Fruit fly (Drosophila melanogaster) whole organism, embryonic: ENCODE data around the gene dikar.

Experiments
- ATbp ChIP-seq: fragments of 200-800 bp; sonication (Bioruptor generic); optimal IDR thresholded peaks from 2 replicates; lab custom pipeline; 2017; ENCODE audit warnings: missing biosample characterization, mild to moderate bottlenecking, missing genetic modification characterization, missing genetic modification reagents
- Bgb ChIP-seq: fragments of 200-800 bp; sonication (Bioruptor generic); IDR thresholded peaks from 2 replicates; pipeline ENCODE4 v1.3.6; 2022; ENCODE audit warnings: missing biosample characterization, missing genetic modification characterization; ENCODE audit not compliant: partially characterized antibody
- CG10321 ChIP-seq: fragments of 200-800 bp; sonication (Bioruptor generic); IDR thresholded peaks from 2 replicates; pipeline ENCODE4 v1.3.6; 2022; ENCODE audit warnings: missing biosample characterization, missing genetic modification characterization
- CG10431 ChIP-seq: fragments of 200-800 bp; sonication (Bioruptor generic); optimal IDR thresholded peaks from 3 replicates; lab custom pipeline; 2018; ENCODE audit warnings: missing biosample characterization, mild to moderate bottlenecking, missing genetic modification characterization
- CG10959 ChIP-seq: fragments of 200-800 bp; sonication (Bioruptor generic); IDR thresholded peaks from 2 replicates; pipeline ENCODE4 v1.3.6; 2022; ENCODE audit warnings: missing biosample characterization, missing genetic modification characterization
- CG11456 ChIP-seq: fragments of 200-800 bp; sonication (Bioruptor generic); IDR thresholded peaks from 3 replicates; pipeline ENCODE4 v1.3.6; 2022; ENCODE audit warnings: missing biosample characterization, missing genetic modification characterization
- CG13287 ChIP-seq: fragments of 200-800 bp; sonication (Bioruptor generic); IDR thresholded peaks from 2 replicates; pipeline ENCODE4 v1.3.6; 2022; ENCODE audit warnings: missing biosample characterization, missing genetic modification characterization; ENCODE audit not compliant: partially characterized antibody
- CG13775 ChIP-seq: fragments of 200-800 bp; sonication (Bioruptor generic); optimal IDR thresholded peaks from 3 replicates; lab custom pipeline; 2017; ENCODE audit warnings: missing biosample characterization, mild to moderate bottlenecking, missing genetic modification characterization
- CG14014 ChIP-seq: fragments of 200-800 bp; sonication (Bioruptor generic); IDR thresholded peaks from 2 replicates; pipeline ENCODE4 v1.3.6; 2022; ENCODE audit warnings: missing biosample characterization, missing genetic modification characterization
- CG14050 ChIP-seq: fragments of 200-800 bp; sonication (Bioruptor generic); IDR thresholded peaks from 3 replicates; pipeline ENCODE4 v1.3.6; 2022; ENCODE audit warnings: missing biosample characterization, missing genetic modification characterization
- CG14710 ChIP-seq: fragments of 200-800 bp; sonication (Bioruptor generic); optimal IDR thresholded peaks from 3 replicates; lab custom pipeline; 2019; ENCODE audit warnings: missing biosample characterization, mild to moderate bottlenecking, missing genetic modification characterization, moderate library complexity
- CG15601 ChIP-seq: fragments of 200-800 bp; sonication (Bioruptor generic); optimal IDR thresholded peaks from 3 replicates; lab custom pipeline; 2019; ENCODE audit warnings: missing biosample characterization, mild to moderate bottlenecking, missing genetic modification characterization, moderate library complexity
- CG1832 ChIP-seq: fragments of 200-800 bp; sonication (Bioruptor generic); optimal IDR thresholded peaks from 2 replicates; lab custom pipeline; 2017; ENCODE audit warnings: missing biosample characterization, mild to moderate bottlenecking, missing genetic modification characterization, inconsistent platforms
- CG3065 ChIP-seq: fragments of 200-800 bp; sonication (Bioruptor generic); optimal IDR thresholded peaks from 2 replicates; lab custom pipeline; 2016; ENCODE audit warnings: missing biosample characterization, missing genetic modification characterization
- CG32767 ChIP-seq: fragments of 200-800 bp; sonication (Bioruptor generic); IDR thresholded peaks from 2 replicates; pipeline ENCODE4 v1.3.6; 2022; ENCODE audit warnings: missing biosample characterization, missing genetic modification characterization
- CG3838 ChIP-seq: fragments of 200-800 bp; sonication (Bioruptor generic); optimal IDR thresholded peaks from 3 replicates; lab custom pipeline; 2016; ENCODE audit warnings: missing biosample characterization, missing genetic modification characterization
- CG8765 ChIP-seq: fragments of 200-800 bp; sonication (Bioruptor generic); IDR thresholded peaks from 2 replicates; pipeline ENCODE4 v1.3.6; 2022; ENCODE audit warnings: missing biosample characterization, missing genetic modification characterization
- CG9797 ChIP-seq: fragments of 200-800 bp; sonication (Bioruptor generic); optimal IDR thresholded peaks from 3 replicates; lab custom pipeline; 2018; ENCODE audit warnings: missing biosample characterization, mild to moderate bottlenecking, missing genetic modification characterization
- CkIIα-i1 ChIP-seq: fragments of 200-800 bp; sonication (Bioruptor generic); IDR thresholded peaks from 2 replicates; pipeline ENCODE4 v1.3.6; 2022; ENCODE audit warnings: missing biosample characterization, missing genetic modification characterization
- D ChIP-seq, 2 experiments: fragments of 200-800 bp in 1 of 2; fragments of >200 bp in 1 of 2; sonication (Bioruptor generic) in 1 of 2; optimal IDR thresholded peaks; 2 replicates in 1 of 2; 3 replicates in 1 of 2; lab custom pipeline; 2017; ENCODE audit warnings: mild to moderate bottlenecking in 1 of 2, missing biosample characterization in 1 of 2, missing genetic modification characterization in 1 of 2, missing genetic modification reagents in 1 of 2
- Doc3 ChIP-seq: fragments of 200-800 bp; sonication (Bioruptor generic); IDR thresholded peaks from 3 replicates; pipeline ENCODE4 v1.3.6; 2022; ENCODE audit warnings: missing biosample characterization, missing genetic modification characterization; ENCODE audit not compliant: partially characterized antibody
- Fer2 ChIP-seq: fragments of 200-800 bp; sonication (Bioruptor generic); optimal IDR thresholded peaks from 2 replicates; lab custom pipeline; 2018; ENCODE audit warnings: missing biosample characterization, mild to moderate bottlenecking, missing genetic modification characterization, moderate library complexity
- H15 ChIP-seq: fragments of 200-800 bp; sonication (Bioruptor generic); IDR thresholded peaks from 3 replicates; pipeline ENCODE4 v1.3.6; 2022; ENCODE audit warnings: missing biosample characterization, missing genetic modification characterization
- Hmx ChIP-seq: fragments of 200-800 bp; sonication (Bioruptor generic); optimal IDR thresholded peaks from 2 replicates; lab custom pipeline; 2016; ENCODE audit warnings: missing biosample characterization, missing genetic modification characterization
- Kr ChIP-seq: fragments of 200-800 bp; sonication (Bioruptor generic); optimal IDR thresholded peaks from 2 replicates; lab custom pipeline; 2017; ENCODE audit warnings: missing biosample characterization, mild to moderate bottlenecking, missing genetic modification characterization
- Sin3A ChIP-seq: fragments of >200 bp; optimal IDR thresholded peaks from 2 replicates; lab custom pipeline; 2018
- Stat92E ChIP-seq, 3 experiments: fragments of >200 bp in 2 of 3; fragments of 200-800 bp in 1 of 3; sonication (Bioruptor generic) in 1 of 3; optimal IDR thresholded peaks; 2 replicates each; lab custom pipeline; 2017 to 2019; ENCODE audit warnings: missing biosample characterization in 3 of 3, missing genetic modification characterization in 3 of 3, mild to moderate bottlenecking in 1 of 3, moderate library complexity in 1 of 3
- Trl ChIP-seq, 3 experiments: fragments of >200 bp in 2 of 3; fragments of 200-800 bp in 1 of 3; sonication (Bioruptor generic) in 1 of 3; optimal IDR thresholded peaks; 2 replicates in 1 of 3; 3 replicates in 2 of 3; lab custom pipeline; 2016 to 2017; ENCODE audit warnings: missing biosample characterization in 1 of 3, missing genetic modification characterization in 1 of 3
- Xrp1 ChIP-seq: fragments of 200-800 bp; sonication (Bioruptor generic); IDR thresholded peaks from 2 replicates; pipeline ENCODE4 v1.3.6; 2022; ENCODE audit warnings: missing biosample characterization, missing genetic modification characterization
- al ChIP-seq: fragments of 200-800 bp; sonication (Bioruptor generic); IDR thresholded peaks from 2 replicates; pipeline ENCODE4 v1.3.6; 2022; ENCODE audit warnings: missing biosample characterization, missing genetic modification characterization
- bcd ChIP-seq: fragments of 200-800 bp; sonication (Bioruptor generic); optimal IDR thresholded peaks from 2 replicates; lab custom pipeline; 2017; ENCODE audit warnings: missing biosample characterization, mild to moderate bottlenecking, missing genetic modification characterization
- chinmo ChIP-seq: fragments of 200-800 bp; sonication (Bioruptor generic); IDR thresholded peaks from 4 replicates; pipeline ENCODE4 v1.3.6; 2022; ENCODE audit warnings: missing biosample characterization, missing genetic modification characterization; ENCODE audit not compliant: partially characterized antibody
- emc ChIP-seq: fragments of 200-800 bp; sonication (Bioruptor generic); optimal IDR thresholded peaks from 2 replicates; lab custom pipeline; 2016; ENCODE audit warnings: missing biosample characterization, missing genetic modification characterization
- grau ChIP-seq: fragments of 200-800 bp; optimal IDR thresholded peaks from 3 replicates; lab custom pipeline; 2019; ENCODE audit warnings: missing biosample characterization, mild to moderate bottlenecking, missing genetic modification characterization, moderate library complexity
- gsb-n ChIP-seq: fragments of 200-800 bp; sonication (Bioruptor generic); optimal IDR thresholded peaks from 3 replicates; lab custom pipeline; 2018; ENCODE audit warnings: missing biosample characterization, mild to moderate bottlenecking, missing genetic modification characterization
- hb ChIP-seq: fragments of 200-800 bp; sonication (Bioruptor generic); IDR thresholded peaks from 3 replicates; pipeline ENCODE4 v1.3.6; 2022; ENCODE audit warnings: missing biosample characterization, missing genetic modification characterization; ENCODE audit not compliant: partially characterized antibody
- hkb ChIP-seq, 2 experiments: fragments of 200-800 bp in 1 of 2; fragments of >200 bp in 1 of 2; sonication (Bioruptor generic) in 1 of 2; IDR thresholded peaks in 1 of 2; optimal IDR thresholded peaks in 1 of 2; 2 replicates each; pipeline versions ENCODE4 v1.3.6 to Lab custom; 2017 to 2022; ENCODE audit warnings: missing biosample characterization in 1 of 2, missing genetic modification characterization in 1 of 2
- hth ChIP-seq: fragments of >200 bp; optimal IDR thresholded peaks from 2 replicates; lab custom pipeline; 2017; ENCODE audit warnings: inconsistent platforms
- kay ChIP-seq: fragments of 200-800 bp; sonication (Bioruptor generic); optimal IDR thresholded peaks from 2 replicates; lab custom pipeline; 2016; ENCODE audit warnings: missing biosample characterization, missing genetic modification characterization
- mirr ChIP-seq: fragments of 200-800 bp; sonication (Bioruptor generic); optimal IDR thresholded peaks from 3 replicates; lab custom pipeline; 2018; ENCODE audit warnings: missing biosample characterization, mild to moderate bottlenecking, missing genetic modification characterization
- nerfin-1 ChIP-seq: fragments of 200-800 bp; sonication (Bioruptor generic); optimal IDR thresholded peaks from 3 replicates; lab custom pipeline; 2019; ENCODE audit warnings: missing biosample characterization, mild to moderate bottlenecking, missing genetic modification characterization, moderate library complexity
- peb ChIP-seq: fragments of 200-800 bp; sonication (Bioruptor generic); IDR thresholded peaks from 2 replicates; pipeline ENCODE4 v1.3.6; 2022; ENCODE audit warnings: missing biosample characterization, missing genetic modification characterization
- run ChIP-seq: fragments of 200-800 bp; sonication (Bioruptor generic); optimal IDR thresholded peaks from 3 replicates; lab custom pipeline; 2018; ENCODE audit warnings: missing biosample characterization, mild to moderate bottlenecking, missing genetic modification characterization
- scrt ChIP-seq: fragments of 200-800 bp; sonication (Bioruptor generic); optimal IDR thresholded peaks from 2 replicates; lab custom pipeline; 2018; ENCODE audit warnings: missing biosample characterization, mild to moderate bottlenecking, missing genetic modification characterization, moderate library complexity
- slbo ChIP-seq: fragments of 200-800 bp; sonication (Bioruptor generic); IDR thresholded peaks from 2 replicates; pipeline ENCODE4 v1.3.6; 2022; ENCODE audit warnings: missing biosample characterization, missing genetic modification characterization
- trh ChIP-seq: fragments of 200-800 bp; sonication (Bioruptor generic); optimal IDR thresholded peaks from 2 replicates; lab custom pipeline; 2016; ENCODE audit warnings: missing biosample characterization, missing genetic modification characterization
- tup ChIP-seq: fragments of 200-800 bp; sonication (Bioruptor generic); optimal IDR thresholded peaks from 2 replicates; lab custom pipeline; 2016; ENCODE audit warnings: missing biosample characterization, mild to moderate bottlenecking, missing genetic modification characterization, moderate library complexity

The dikar gene

DNA sequence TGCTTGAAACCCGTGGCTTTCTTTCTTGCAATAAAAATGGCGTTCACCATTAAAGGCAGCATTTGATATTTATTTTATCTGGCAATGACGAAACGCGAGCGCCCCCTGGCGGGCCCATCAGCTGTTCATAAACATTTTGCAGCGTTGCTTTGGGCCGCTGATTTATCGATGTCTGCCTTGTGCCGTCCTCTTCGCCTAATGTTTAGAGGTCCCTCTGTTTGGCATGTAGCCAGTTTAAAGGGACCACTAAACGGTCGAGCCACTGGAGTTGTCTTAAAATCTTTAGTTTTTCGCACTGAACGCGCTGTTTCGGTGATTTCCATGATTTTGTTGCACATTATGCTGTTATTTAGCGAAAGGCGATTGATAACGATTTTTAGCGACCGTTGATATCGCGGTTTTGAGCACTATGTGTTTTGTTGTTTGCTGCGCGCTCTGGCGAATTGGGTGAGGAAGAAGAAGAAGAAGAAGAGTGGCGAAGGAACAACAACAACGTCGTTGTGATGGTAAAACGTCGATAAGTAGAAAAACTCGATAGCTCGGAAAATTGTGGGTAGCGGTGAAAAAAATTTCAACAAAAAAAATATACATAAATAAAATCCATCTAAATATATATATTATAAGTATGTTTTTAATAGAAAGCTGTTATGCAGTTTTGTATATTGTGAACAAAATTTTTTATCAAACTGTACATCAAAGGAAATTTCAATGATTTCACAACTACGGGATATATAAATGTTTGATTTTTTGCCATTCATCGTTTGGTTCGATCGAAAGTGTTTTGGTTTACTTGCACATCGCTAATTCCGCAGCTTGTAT is 9.5 kb upstream of the dikar start, which contains the start of the genes velo and Sbds (continued):
- TF ChIP-seq emc (GFP tag; lab: Kevin White, UChicago) (no peak), CG10431 (GFP tag; lab: Kevin White, UChicago) (peak; percentile 100), al (no peak), gsb-n (tag; lab: Kevin White, UChicago) (peak; percentile 18), hkb (optimal IDR thresholded peaks at IDR 0.05; lab: Kevin White, UChicago) (no peak), hkb (GFP tag; IDR thresholded peaks at IDR 0.05; lab: Robert Waterston, UW) (peak; percentile 45), scrt (GFP tag; lab: Kevin White, UChicago) (peak; percentile 23), CG13287 (peak; percentile 78), Trl (optimal IDR thresholded peaks at IDR 0.05; lab: Kevin White, UChicago) (no peak), Trl (GFP tag; optimal IDR thresholded peaks at IDR 0.05; lab: Kevin White, UChicago) (no peak), CG13775 (GFP tag; lab: Kevin White, UChicago) (peak; percentile 62), grau (tag; lab: Kevin White, UChicago) (peak; percentile 60), Kr (no peak), trh (no peak), nerfin-1 (tag; lab: Kevin White, UChicago) (peak; percentile 81), CG15601 (tag; lab: Kevin White, UChicago) (peak; percentile 30), Stat92E (GFP tag; optimal IDR thresholded peaks at IDR 0.05; lab: Kevin White, UChicago) (no peak), CG14050 (GFP tag; lab: Robert Waterston, UW) (no peak), CG1832 (GFP tag; lab: Kevin White, UChicago) (no peak), slbo (GFP tag; lab: Robert Waterston, UW) (peak; percentile 73), chinmo (GFP tag; lab: Robert Waterston, UW) (0 out of 4 replicates have a peak, but pooled peaks have one; percentile 65), Xrp1 (GFP tag; lab: Robert Waterston, UW) (peak; percentile 40; the same call in 1 of the 2 replicates), CG32767 (GFP tag; lab: Robert Waterston, UW) (no peak), tup (no peak), run (no peak), CG9797 (GFP tag; lab: Kevin White, UChicago) (peak; percentile 32), mirr (GFP tag; lab: Kevin White, UChicago) (peak; percentile 42), peb (GFP tag; lab: Robert Waterston, UW) (no peak), CG14710 (tag; lab: Kevin White, UChicago) (peak; percentile 43), hth (lab: Kevin White, UChicago) (no peak), ATbp (GFP tag; lab: Kevin White, UChicago) (no peak), kay (GFP tag; lab: Kevin White, UChicago) (no peak), Doc3 (peak; percentile 71), H15 (0 out of 3 replicates have a peak, but pooled peaks have one; percentile 12), CkIIα-i1 (no peak), CG10959 (GFP tag; lab: Robert Waterston, UW) (no peak), D (optimal IDR thresholded peaks at IDR 0.05; lab: Kevin White, UChicago) (peak; percentile 86), D (GFP tag; optimal IDR thresholded peaks at IDR 0.05; lab: Kevin White, UChicago) (no peak), Fer2 (tag; lab: Kevin White, UChicago) (peak; percentile 42), CG10321 (GFP tag; lab: Robert Waterston, UW) (no peak), CG8765 (GFP tag; lab: Robert Waterston, UW) (0 out of 2 replicates have a peak, but pooled peaks have one; percentile 18), CG14014 (GFP tag; lab: Robert Waterston, UW) (no peak), bcd (GFP tag; lab: Kevin White, UChicago) (peak; percentile 24), CG3065 (GFP tag; lab: Kevin White, UChicago) (peak; percentile 6), Sin3A (peak; percentile 19), Bgb (GFP tag; lab: Robert Waterston, UW) (peak; percentile 70), CG3838 (GFP tag; lab: Kevin White, UChicago) (no peak), Hmx (GFP tag; lab: Kevin White, UChicago) (no peak), CG11456 (GFP tag; lab: Robert Waterston, UW) (peak; percentile 69; the same call in 2 of the 3 replicates), hb (GFP tag; lab: Robert Waterston, UW) (peak; percentile 75; the same call in 2 of the 3 replicates)
